Fruit fly (Drosophila melanogaster) whole organism, embryonic: Measurements from ENCODE around the gene CG5937.

Experiments used
- Abd-B ChIP-seq: fragments of 200-800 bp; sonication (Bioruptor generic); optimal IDR thresholded peaks from 2 replicates; lab custom pipeline; 2018; ENCODE audit warnings: missing biosample characterization, mild to moderate bottlenecking, missing genetic modification characterization, moderate library complexity
- Antp ChIP-seq: fragments of 200-800 bp; sonication (Bioruptor generic); optimal IDR thresholded peaks from 3 replicates; lab custom pipeline; 2016; ENCODE audit warnings: missing biosample characterization, missing genetic modification characterization
- B-H2 ChIP-seq: fragments of 200-800 bp; sonication (Bioruptor generic); optimal IDR thresholded peaks from 2 replicates; lab custom pipeline; 2018; ENCODE audit warnings: missing biosample characterization, mild to moderate bottlenecking, missing genetic modification characterization
- Bdp1 ChIP-seq: fragments of 200-800 bp; sonication (Bioruptor generic); optimal IDR thresholded peaks from 3 replicates; lab custom pipeline; 2016; ENCODE audit warnings: missing biosample characterization, missing genetic modification characterization
- Blimp-1 ChIP-seq: fragments of 200-800 bp; sonication (Bioruptor generic); optimal IDR thresholded peaks from 3 replicates; lab custom pipeline; 2018; ENCODE audit warnings: missing biosample characterization, missing genetic modification characterization, mild to moderate bottlenecking, moderate library complexity, missing genetic modification reagents
- CG10267 ChIP-seq: fragments of 200-800 bp; sonication (Bioruptor generic); optimal IDR thresholded peaks from 2 replicates; lab custom pipeline; 2018; ENCODE audit warnings: missing biosample characterization, mild to moderate bottlenecking, missing genetic modification characterization, moderate library complexity
- CG10462 ChIP-seq: fragments of 200-800 bp; sonication (Bioruptor generic); optimal IDR thresholded peaks from 2 replicates; lab custom pipeline; 2016; ENCODE audit warnings: missing biosample characterization, missing genetic modification characterization
- CG12236 ChIP-seq: fragments of 200-800 bp; sonication (Bioruptor generic); optimal IDR thresholded peaks from 2 replicates; lab custom pipeline; 2016; ENCODE audit warnings: missing biosample characterization, missing genetic modification characterization
- CG14965 ChIP-seq: fragments of 200-800 bp; sonication (Bioruptor generic); optimal IDR thresholded peaks from 2 replicates; lab custom pipeline; 2016; ENCODE audit warnings: missing biosample characterization, missing genetic modification characterization, borderline replicate concordance
- CG1647 ChIP-seq: fragments of 200-800 bp; sonication (Bioruptor generic); optimal IDR thresholded peaks from 3 replicates; lab custom pipeline; 2016; ENCODE audit warnings: missing biosample characterization, missing genetic modification characterization
- CG17568 ChIP-seq: fragments of 200-800 bp; sonication (Bioruptor generic); optimal IDR thresholded peaks from 2 replicates; lab custom pipeline; 2018; ENCODE audit warnings: missing biosample characterization, mild to moderate bottlenecking, missing genetic modification characterization, moderate library complexity
- CG1832 ChIP-seq: fragments of 200-800 bp; sonication (Bioruptor generic); optimal IDR thresholded peaks from 2 replicates; lab custom pipeline; 2017; ENCODE audit warnings: missing biosample characterization, mild to moderate bottlenecking, missing genetic modification characterization, inconsistent platforms
- CG2129 ChIP-seq: fragments of 200-800 bp; sonication (Bioruptor generic); IDR thresholded peaks from 2 replicates; pipeline ENCODE4 v1.3.6; 2022; ENCODE audit warnings: missing biosample characterization, missing genetic modification characterization; ENCODE audit not compliant: partially characterized antibody
- CG3281 ChIP-seq: fragments of 200-800 bp; sonication (Bioruptor generic); optimal IDR thresholded peaks from 3 replicates; lab custom pipeline; 2017; ENCODE audit warnings: missing biosample characterization, mild to moderate bottlenecking, missing genetic modification characterization
- CG34224 ChIP-seq: fragments of 200-800 bp; sonication (Bioruptor generic); IDR thresholded peaks from 3 replicates; pipeline ENCODE4 v1.3.6; 2022; ENCODE audit warnings: missing biosample characterization, missing genetic modification characterization; ENCODE audit not compliant: partially characterized antibody
- CG4404 ChIP-seq: fragments of 200-800 bp; sonication (Bioruptor generic); IDR thresholded peaks from 2 replicates; pipeline ENCODE4 v1.3.6; 2022; ENCODE audit warnings: missing biosample characterization, missing genetic modification characterization
- CG6175 ChIP-seq: fragments of 200-800 bp; sonication (Bioruptor generic); IDR thresholded peaks from 3 replicates; pipeline ENCODE4 v1.3.6; 2022; ENCODE audit warnings: missing biosample characterization, missing genetic modification characterization
- CG6791 ChIP-seq: fragments of 200-800 bp; sonication (Bioruptor generic); IDR thresholded peaks from 3 replicates; pipeline ENCODE4 v1.3.6; 2022; ENCODE audit warnings: missing biosample characterization, missing genetic modification characterization; ENCODE audit not compliant: partially characterized antibody
- CG7556 ChIP-seq: fragments of 200-800 bp; sonication (Bioruptor generic); optimal IDR thresholded peaks from 2 replicates; lab custom pipeline; 2017; ENCODE audit warnings: missing biosample characterization, mild to moderate bottlenecking, missing genetic modification characterization
- CG7963 ChIP-seq: fragments of 200-800 bp; sonication (Bioruptor generic); IDR thresholded peaks from 3 replicates; pipeline ENCODE4 v1.3.6; 2022; ENCODE audit warnings: missing biosample characterization, missing genetic modification characterization; ENCODE audit not compliant: partially characterized antibody
- CG8359 ChIP-seq: fragments of 200-800 bp; sonication (Bioruptor generic); optimal IDR thresholded peaks from 2 replicates; lab custom pipeline; 2017; ENCODE audit warnings: missing biosample characterization, mild to moderate bottlenecking, missing genetic modification characterization, borderline replicate concordance
- Drgx ChIP-seq: fragments of 200-800 bp; sonication (Bioruptor generic); IDR thresholded peaks from 2 replicates; pipeline ENCODE4 v1.3.6; 2022; ENCODE audit warnings: missing biosample characterization, missing genetic modification characterization
- Ets65A ChIP-seq: fragments of 200-800 bp; sonication (Bioruptor generic); peaks from one replicate; lab custom pipeline; 2016; ENCODE audit warnings: missing biosample characterization, missing genetic modification characterization
- Fer3 ChIP-seq: fragments of 200-800 bp; sonication (Bioruptor generic); optimal IDR thresholded peaks from 2 replicates; lab custom pipeline; 2018; ENCODE audit warnings: missing biosample characterization, mild to moderate bottlenecking, missing genetic modification characterization, moderate library complexity
- H15 ChIP-seq: fragments of 200-800 bp; sonication (Bioruptor generic); IDR thresholded peaks from 3 replicates; pipeline ENCODE4 v1.3.6; 2022; ENCODE audit warnings: missing biosample characterization, missing genetic modification characterization
- Hr3 ChIP-seq: fragments of 200-800 bp; sonication (Bioruptor generic); optimal IDR thresholded peaks from 3 replicates; lab custom pipeline; 2016; ENCODE audit warnings: missing biosample characterization, missing genetic modification characterization
- Hr39 ChIP-seq: fragments of >200 bp; optimal IDR thresholded peaks from 2 replicates; lab custom pipeline; 2017
- MESR4 ChIP-seq: fragments of 200-800 bp; sonication (Bioruptor generic); optimal IDR thresholded peaks from 2 replicates; lab custom pipeline; 2018; ENCODE audit warnings: missing biosample characterization, mild to moderate bottlenecking, missing genetic modification characterization, moderate library complexity
- MTF-1 ChIP-seq: fragments of 200-800 bp; sonication (Bioruptor generic); optimal IDR thresholded peaks from 2 replicates; lab custom pipeline; 2018; ENCODE audit warnings: missing biosample characterization, mild to moderate bottlenecking, missing genetic modification characterization, borderline replicate concordance
- NFAT ChIP-seq: fragments of 200-800 bp; sonication (Bioruptor generic); IDR thresholded peaks from 2 replicates; pipeline ENCODE4 v1.3.6; 2022; ENCODE audit warnings: missing biosample characterization, missing genetic modification characterization
- Oli ChIP-seq: fragments of 200-800 bp; sonication (Bioruptor generic); optimal IDR thresholded peaks from 2 replicates; lab custom pipeline; 2018; ENCODE audit warnings: missing biosample characterization, mild to moderate bottlenecking, missing genetic modification characterization, moderate library complexity
- ab ChIP-seq: fragments of 200-800 bp; sonication (Bioruptor generic); optimal IDR thresholded peaks from 2 replicates; lab custom pipeline; 2016; ENCODE audit warnings: missing biosample characterization, missing genetic modification characterization
- dimm ChIP-seq: fragments of 200-800 bp; sonication (Bioruptor generic); IDR thresholded peaks from 2 replicates; pipeline ENCODE4 v1.3.6; 2022; ENCODE audit warnings: missing biosample characterization, missing genetic modification characterization
- ewg ChIP-seq: fragments of 200-800 bp; sonication (Bioruptor generic); optimal IDR thresholded peaks from 3 replicates; lab custom pipeline; 2017; ENCODE audit warnings: mild to moderate bottlenecking, missing biosample characterization, missing genetic modification reagents, missing genetic modification characterization
- fd96Cb ChIP-seq: fragments of 200-800 bp; sonication (Bioruptor generic); optimal IDR thresholded peaks from 2 replicates; lab custom pipeline; 2018; ENCODE audit warnings: missing biosample characterization, mild to moderate bottlenecking, missing genetic modification characterization, moderate library complexity
- gcm2 ChIP-seq: fragments of 200-800 bp; sonication (Bioruptor generic); optimal IDR thresholded peaks from 2 replicates; lab custom pipeline; 2016; ENCODE audit warnings: missing biosample characterization, missing genetic modification characterization
- gsb ChIP-seq: fragments of 200-800 bp; sonication (Bioruptor generic); IDR thresholded peaks from 2 replicates; pipeline ENCODE4 v1.3.6; 2022; ENCODE audit warnings: missing biosample characterization, missing genetic modification characterization
- lola ChIP-seq, 3 experiments: fragments of >200 bp in 2 of 3; fragments of 200-800 bp in 1 of 3; sonication (Bioruptor generic) in 1 of 3; optimal IDR thresholded peaks; 2 replicates each; lab custom pipeline; 2017 to 2019; ENCODE audit warnings: missing biosample characterization in 3 of 3, missing genetic modification characterization in 3 of 3, mild to moderate bottlenecking in 1 of 3, moderate library complexity in 1 of 3
- pnt ChIP-seq: fragments of 200-800 bp; sonication (Bioruptor generic); optimal IDR thresholded peaks from 3 replicates; lab custom pipeline; 2016; ENCODE audit warnings: missing biosample characterization, missing genetic modification characterization
- repo ChIP-seq: fragments of 200-800 bp; sonication (Bioruptor generic); optimal IDR thresholded peaks from 2 replicates; lab custom pipeline; 2016; ENCODE audit warnings: missing biosample characterization, missing genetic modification characterization
- ro ChIP-seq: fragments of 200-800 bp; sonication (Bioruptor generic); IDR thresholded peaks from 2 replicates; pipeline ENCODE4 v1.3.6; 2022; ENCODE audit warnings: missing biosample characterization, missing genetic modification characterization
- shn ChIP-seq: fragments of 200-800 bp; sonication (Bioruptor generic); optimal IDR thresholded peaks from 3 replicates; lab custom pipeline; 2016; ENCODE audit warnings: missing biosample characterization, missing genetic modification characterization
- sisA ChIP-seq: fragments of 200-800 bp; sonication (Bioruptor generic); IDR thresholded peaks from 2 replicates; pipeline ENCODE4 v1.3.6; 2022; ENCODE audit warnings: missing biosample characterization, missing genetic modification characterization
- sob ChIP-seq: fragments of 200-800 bp; sonication (Bioruptor generic); IDR thresholded peaks from 2 replicates; pipeline ENCODE4 v1.3.6; 2022; ENCODE audit warnings: missing biosample characterization, missing genetic modification characterization
- sqz ChIP-seq: fragments of 200-800 bp; sonication (Bioruptor generic); optimal IDR thresholded peaks from 3 replicates; lab custom pipeline; 2018; ENCODE audit warnings: missing biosample characterization, mild to moderate bottlenecking, missing genetic modification characterization
- trh ChIP-seq: fragments of 200-800 bp; sonication (Bioruptor generic); optimal IDR thresholded peaks from 2 replicates; lab custom pipeline; 2016; ENCODE audit warnings: missing biosample characterization, missing genetic modification characterization
- unc-4 ChIP-seq: fragments of 200-800 bp; sonication (Bioruptor generic); IDR thresholded peaks from 2 replicates; pipeline ENCODE4 v1.3.6; 2022; ENCODE audit warnings: missing biosample characterization, missing genetic modification characterization; ENCODE audit not compliant: partially characterized antibody
- zen2 ChIP-seq: fragments of 200-800 bp; sonication (Bioruptor generic); IDR thresholded peaks from 3 replicates; pipeline ENCODE4 v1.3.6; 2022; ENCODE audit warnings: missing biosample characterization, missing genetic modification characterization; ENCODE audit not compliant: partially characterized antibody
- zf30C ChIP-seq: fragments of 200-800 bp; sonication (Bioruptor generic); optimal IDR thresholded peaks from 3 replicates; lab custom pipeline; 2018; ENCODE audit warnings: missing biosample characterization, mild to moderate bottlenecking, missing genetic modification characterization

Gene CG5937

DNA sequence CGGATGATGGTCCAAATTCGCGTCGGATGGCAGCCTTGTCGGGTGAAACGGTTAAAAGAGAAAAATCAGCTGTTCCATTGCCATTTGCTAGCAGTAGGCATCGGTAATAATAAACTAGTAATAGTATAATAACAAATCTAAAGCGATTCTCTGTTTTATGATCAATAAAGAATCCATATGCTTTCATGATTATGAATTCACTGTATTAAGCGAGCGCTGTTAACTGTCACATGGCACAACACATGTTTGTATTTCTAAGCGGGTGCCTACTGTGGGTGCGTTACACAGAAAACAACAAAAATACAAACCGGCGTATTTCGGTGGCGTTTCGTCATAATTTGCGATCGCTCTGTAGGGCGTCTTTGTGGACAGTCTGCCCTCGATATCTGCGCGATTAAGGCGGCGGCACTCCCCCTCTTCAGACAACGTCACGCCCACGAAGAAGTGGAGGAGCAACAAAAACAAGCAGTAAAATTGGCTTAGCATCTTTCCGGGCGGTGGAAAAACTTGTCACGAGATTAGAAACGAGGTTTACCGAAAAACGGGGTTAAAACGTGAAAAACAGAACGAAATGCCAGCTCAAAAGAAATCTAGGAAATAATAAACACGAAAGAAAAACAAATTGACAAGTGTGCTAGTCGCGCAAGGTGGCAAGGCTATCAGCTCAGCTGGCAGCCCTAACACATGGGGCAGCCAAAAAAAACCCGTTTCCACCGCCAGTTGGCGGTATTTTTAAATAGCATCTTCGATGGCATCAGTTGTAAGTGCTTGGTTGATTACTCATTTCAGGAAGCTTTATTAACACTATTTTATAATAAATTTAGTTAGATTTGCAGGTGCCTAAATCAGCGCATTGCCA lies 51.2 kb downstream of the CG5937 start, which contains the start of the genes Nep1 and Mipp2 (continued):
- TF ChIP-seq CG10267 (tag; lab: Kevin White, UChicago) (no peak), fd96Cb (peak; percentile 26), Hr39 (lab: Kevin White, UChicago) (no peak), CG4404 (no peak), CG3281 (peak; percentile 16), sqz (GFP tag; lab: Kevin White, UChicago) (no peak), MESR4 (GFP tag; lab: Kevin White, UChicago) (no peak), Abd-B (GFP tag; lab: Kevin White, UChicago) (no peak), CG14965 (GFP tag; lab: Kevin White, UChicago) (no peak), CG10462 (GFP tag; lab: Kevin White, UChicago) (no peak), unc-4 (GFP tag; lab: Robert Waterston, UW) (no peak), CG8359 (GFP tag; lab: Kevin White, UChicago) (no peak), Oli (tag; lab: Kevin White, UChicago) (peak; percentile 28), NFAT (peak; percentile 26; the same call in 1 of the 2 replicates), sisA (GFP tag; lab: Robert Waterston, UW) (no peak; the same call in none of the 2 replicates), CG17568 (GFP tag; lab: Kevin White, UChicago) (no peak), gsb (GFP tag; lab: Robert Waterston, UW) (0 out of 2 replicates have a peak, but pooled peaks have one; percentile 13), pnt (no peak), H15 (GFP tag; lab: Robert Waterston, UW) (no peak), Drgx (peak; percentile 59), Ets65A (GFP tag; lab: Kevin White, UChicago) (peak; percentile 96), dimm (GFP tag; lab: Robert Waterston, UW) (no peak), repo (GFP tag; lab: Kevin White, UChicago) (no peak), B-H2 (GFP tag; lab: Kevin White, UChicago) (no peak), lola (GFP tag; optimal IDR thresholded peaks at IDR 0.05; lab: Kevin White, UChicago) (no peak), Fer3 (tag; lab: Kevin White, UChicago) (peak; percentile 46), CG7556 (GFP tag; lab: Kevin White, UChicago) (no peak), Bdp1 (no peak), CG6791 (GFP tag; lab: Robert Waterston, UW) (no peak), CG1832 (GFP tag; lab: Kevin White, UChicago) (no peak), Blimp-1 (GFP tag; lab: Kevin White, UChicago) (no peak), gcm2 (no peak), CG1647 (GFP tag; lab: Kevin White, UChicago) (no peak), zen2 (no peak), ab (no peak), ro (no peak), CG34224 (GFP tag; lab: Robert Waterston, UW) (no peak), Hr3 (GFP tag; lab: Kevin White, UChicago) (peak; percentile 9), CG7963 (no peak), zf30C (GFP tag; lab: Kevin White, UChicago) (no peak), CG2129 (GFP tag; lab: Robert Waterston, UW) (no peak), Antp (peak; percentile 38), MTF-1 (GFP tag; lab: Kevin White, UChicago) (no peak), ewg (GFP tag; lab: Kevin White, UChicago) (peak; percentile 3), shn (GFP tag; lab: Kevin White, UChicago) (peak; percentile 26), CG6175 (GFP tag; lab: Robert Waterston, UW) (no peak), sob (GFP tag; lab: Robert Waterston, UW) (peak; percentile 51; the same call in 1 of the 2 replicates), CG12236 (GFP tag; lab: Kevin White, UChicago) (no peak), trh (no peak)
